Fruit fly (Drosophila melanogaster): ENCODE measurements around the gene ranshi.

Gene ranshi

DNA sequence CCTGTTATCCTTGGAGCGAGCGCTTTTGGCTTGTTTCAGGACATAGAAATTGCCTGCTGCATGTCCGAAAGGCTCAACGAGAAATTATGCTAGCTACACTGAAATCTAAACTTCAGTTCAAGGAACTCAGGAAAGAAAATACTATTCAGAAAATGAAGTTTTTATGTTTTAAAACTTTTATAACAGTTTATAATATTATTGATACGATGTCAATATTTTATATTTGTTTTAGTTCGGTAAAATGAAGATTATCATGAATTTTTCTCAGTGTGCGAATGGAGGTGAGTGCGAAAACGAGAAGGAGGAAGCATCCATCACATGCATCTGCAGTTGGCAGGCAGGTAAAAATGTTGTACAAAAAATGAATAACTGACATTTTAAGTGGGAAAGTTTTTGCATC lies 16.9 kb upstream of the ranshi start (continued):
- TF ChIP-seq pan (optimal IDR thresholded peaks at IDR 0.05) (no peak), pan (GFP tag; optimal IDR thresholded peaks at IDR 0.05 in 1 of 2, IDR thresholded peaks at IDR 0.05 in 1 of 2) (peak in 1 of 2 experiments; percentile 63), CG7839 (tag; optimal IDR thresholded peaks at IDR 0.05) (peak; percentile 65), D19A (tag; optimal IDR thresholded peaks at IDR 0.05) (peak; percentile 69), Trl (optimal IDR thresholded peaks at IDR 0.05) (no peak), Trl (GFP tag; optimal IDR thresholded peaks at IDR 0.05) (no peak), Meics (GFP tag; optimal IDR thresholded peaks at IDR 0.05) (peak; percentile 46), slp2 (GFP tag; optimal IDR thresholded peaks at IDR 0.05) (no peak), Pdp1 (GFP tag; optimal IDR thresholded peaks at IDR 0.05) (peak; percentile 22 to 31), sim (GFP tag; IDR thresholded peaks at IDR 0.05) (peak; percentile 63; the same call in 1 of the 2 replicates), Deaf1 (tag; optimal IDR thresholded peaks at IDR 0.05) (peak; percentile 27), BtbVII (GFP tag; optimal IDR thresholded peaks at IDR 0.05) (no peak), prd (optimal IDR thresholded peaks at IDR 0.05) (no peak), prd (GFP tag; IDR thresholded peaks at IDR 0.05) (peak; percentile 88), h (optimal IDR thresholded peaks at IDR 0.05) (no peak), CG15696 (tag; optimal IDR thresholded peaks at IDR 0.05) (peak; percentile 54), Usf (GFP tag; optimal IDR thresholded peaks at IDR 0.05) (no peak), CG18476 (GFP tag; optimal IDR thresholded peaks at IDR 0.05) (peak; percentile 44), CG12104 (GFP tag; optimal IDR thresholded peaks at IDR 0.05) (peak; percentile 39), CG2712 (tag; optimal IDR thresholded peaks at IDR 0.05) (peak; percentile 76), Hr3 (GFP tag; optimal IDR thresholded peaks at IDR 0.05) (peak; percentile 49), CG4854 (GFP tag; optimal IDR thresholded peaks at IDR 0.05) (no peak), CG6813 (GFP tag; optimal IDR thresholded peaks at IDR 0.05) (peak; percentile 45), NC2β (GFP tag; optimal IDR thresholded peaks at IDR 0.05) (peak; percentile 14), CG1529 (GFP tag; optimal IDR thresholded peaks at IDR 0.05) (peak; percentile 61), pita (GFP tag; optimal IDR thresholded peaks at IDR 0.05) (no peak), az2 (GFP tag; optimal IDR thresholded peaks at IDR 0.05) (peak; percentile 66), CG14050 (GFP tag; IDR thresholded peaks at IDR 0.05) (peak; percentile 37; the same call in 1 of the 3 replicates), CG1647 (GFP tag; optimal IDR thresholded peaks at IDR 0.05) (peak; percentile 23), CG16779 (GFP tag; IDR thresholded peaks at IDR 0.05) (no peak), dm (GFP tag; optimal IDR thresholded peaks at IDR 0.05) (no peak), Abd-B (GFP tag; optimal IDR thresholded peaks at IDR 0.05) (no peak), ac (GFP tag; optimal IDR thresholded peaks at IDR 0.05) (no peak), CG13894 (tag; optimal IDR thresholded peaks at IDR 0.05) (no peak), mirr (GFP tag; optimal IDR thresholded peaks at IDR 0.05) (no peak), z (GFP tag; IDR thresholded peaks at IDR 0.05) (no peak), Hr51 (GFP tag; optimal IDR thresholded peaks at IDR 0.05) (peak in 1 of 2 experiments; percentile 80), CG12299 (tag; optimal IDR thresholded peaks at IDR 0.05) (peak; percentile 30), CG1792 (GFP tag; optimal IDR thresholded peaks at IDR 0.05) (no peak), sqz (GFP tag; optimal IDR thresholded peaks at IDR 0.05) (no peak), CG8944 (GFP tag; optimal IDR thresholded peaks at IDR 0.05) (no peak), grn (GFP tag; optimal IDR thresholded peaks at IDR 0.05) (no peak), eve (GFP tag; optimal IDR thresholded peaks at IDR 0.05) (peak in 1 of 2 experiments; percentile 84), CG31388 (GFP tag; optimal IDR thresholded peaks at IDR 0.05) (no peak), CG4282 (GFP tag; optimal IDR thresholded peaks at IDR 0.05) (no peak), CG18011 (GFP tag; optimal IDR thresholded peaks at IDR 0.05) (no peak), CG6689 (GFP tag; IDR thresholded peaks at IDR 0.05) (peak; percentile 63), zfh1 (GFP tag; IDR thresholded peaks at IDR 0.05) (peak; percentile 64; the same call in 1 of the 3 replicates), Six4 (GFP tag; optimal IDR thresholded peaks at IDR 0.05) (peak; percentile 56), CG9727 (GFP tag; optimal IDR thresholded peaks at IDR 0.05) (peak; percentile 74), Hey (tag; optimal IDR thresholded peaks at IDR 0.05) (no peak), Scr (GFP tag; IDR thresholded peaks at IDR 0.05; ENCODE audit: partially characterized antibody) (no peak)

Data from whole organism, embryonic.